Worm (Caenorhabditis elegans): ENCODE results near the gene nspb-8.
A peak's percentile ranks its signal among the peaks of the same experiment; 100 is the strongest.

nspb-8 gene

DNA sequence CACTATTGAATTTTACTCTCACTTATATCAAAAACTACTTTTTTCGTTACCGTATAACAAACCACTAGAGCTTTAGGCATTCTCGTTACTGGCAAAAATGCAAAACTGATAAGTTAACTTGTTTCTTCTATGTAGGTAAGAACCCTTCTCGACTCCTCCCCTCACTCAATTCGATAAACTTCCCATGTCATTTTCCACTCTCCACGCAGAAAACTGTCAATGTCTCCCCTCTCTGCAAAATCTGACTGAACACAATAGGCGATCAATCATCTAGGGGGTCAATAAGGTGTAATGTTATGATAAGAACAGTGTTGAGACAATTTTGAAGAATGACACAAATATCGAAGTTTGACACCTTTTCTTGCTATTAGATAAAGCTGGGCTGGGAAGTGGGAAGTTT, 38.3 kb upstream of the nspb-8 start:
- TF ChIP-seq lin-13 (GFP tag; optimal IDR thresholded peaks at IDR 0.05) (no peak), nhr-12 (tag; optimal IDR thresholded peaks at IDR 0.05) (no peak), nhr-19 (GFP tag; conservative IDR thresholded peaks at IDR 0.05) (no peak), C34B4.2 (tag; optimal IDR thresholded peaks at IDR 0.05) (no peak), hpl-2 (GFP tag; optimal IDR thresholded peaks at IDR 0.05) (no peak), nhr-28 (tag; optimal IDR thresholded peaks at IDR 0.05) (no peak), elt-3 (tag; optimal IDR thresholded peaks at IDR 0.05) (peak in 2 of 6 experiments; percentile 6 to 12), lin-14 (GFP tag; optimal IDR thresholded peaks at IDR 0.05) (no peak), mep-1 (tag; optimal IDR thresholded peaks at IDR 0.05) (no peak), ceh-82 (tag; optimal IDR thresholded peaks at IDR 0.05) (no peak), blmp-1 (tag; optimal IDR thresholded peaks at IDR 0.05) (peak; percentile 11), aly-2 (tag; optimal IDR thresholded peaks at IDR 0.05) (no peak), mef-2 (tag; optimal IDR thresholded peaks at IDR 0.05) (no peak), egl-27 (tag; optimal IDR thresholded peaks at IDR 0.05) (no peak), fkh-8 (tag; optimal IDR thresholded peaks at IDR 0.05) (no peak), efl-1 (optimal IDR thresholded peaks at IDR 0.05) (no peak), efl-1 (GFP tag; optimal IDR thresholded peaks at IDR 0.05 in 1 of 2) (no peak), nhr-85 (tag) (peak; percentile 29), alr-1 (tag; optimal IDR thresholded peaks at IDR 0.05; ENCODE audit: borderline replicate concordance) (no peak), ceh-90 (tag; optimal IDR thresholded peaks at IDR 0.05) (no peak), swsn-7 (tag; optimal IDR thresholded peaks at IDR 0.05) (no peak), mab-9 (GFP tag; IDR thresholded peaks at IDR 0.05) (0 out of 2 replicates have a peak, but pooled peaks have one; percentile 32), C04F5.9 (tag; optimal IDR thresholded peaks at IDR 0.05) (no peak), xbp-1 (tag; optimal IDR thresholded peaks at IDR 0.05) (no peak), zag-1 (tag; optimal IDR thresholded peaks at IDR 0.05) (no peak), ces-1 (GFP tag; optimal IDR thresholded peaks at IDR 0.05) (no peak), nhr-11 (tag; optimal IDR thresholded peaks at IDR 0.05) (no peak), C16A3.4 (tag; optimal IDR thresholded peaks at IDR 0.05) (no peak), nhr-237 (tag; optimal IDR thresholded peaks at IDR 0.05) (no peak), skn-1 (tag; optimal IDR thresholded peaks at IDR 0.05) (no peak), sptf-1 (tag; optimal IDR thresholded peaks at IDR 0.05) (no peak), elt-2 (tag; optimal IDR thresholded peaks at IDR 0.05) (no peak), sup-37 (GFP tag; optimal IDR thresholded peaks at IDR 0.05) (no peak), ceh-63 (GFP tag; optimal IDR thresholded peaks at IDR 0.05) (no peak), lin-35 (GFP tag; optimal IDR thresholded peaks at IDR 0.05) (no peak), vab-15 (tag; optimal IDR thresholded peaks at IDR 0.05) (no peak)

DNA sequence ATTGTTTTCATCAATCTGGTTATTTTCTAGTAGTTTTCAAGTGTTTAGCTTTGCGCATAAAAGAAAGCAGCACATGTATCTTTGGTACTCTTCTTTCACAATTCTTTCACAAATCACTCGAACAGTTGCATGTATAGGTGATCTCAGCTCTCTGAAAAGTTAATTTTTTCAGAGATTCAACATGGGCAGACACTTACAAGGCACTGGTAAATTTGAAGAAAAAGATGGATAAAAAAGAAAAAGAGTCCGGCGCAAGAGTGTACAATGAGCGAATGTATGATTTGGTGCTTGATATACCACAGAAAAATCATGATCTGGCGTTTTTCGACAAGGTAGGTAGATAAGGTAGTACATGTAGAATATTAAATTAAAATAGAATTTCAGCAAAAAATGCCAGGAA, 37.7 kb upstream of the nspb-8 start:
- TF ChIP-seq irx-1 (tag; optimal IDR thresholded peaks at IDR 0.05) (no peak), zip-4 (GFP tag; optimal IDR thresholded peaks at IDR 0.05) (no peak), fkh-4 (tag; optimal IDR thresholded peaks at IDR 0.05; ENCODE audit: borderline replicate concordance) (no peak), nhr-11 (tag; optimal IDR thresholded peaks at IDR 0.05) (no peak), mep-1 (tag; optimal IDR thresholded peaks at IDR 0.05) (no peak), ceh-82 (tag; optimal IDR thresholded peaks at IDR 0.05) (no peak), xbp-1 (tag; optimal IDR thresholded peaks at IDR 0.05) (no peak), aly-2 (tag; optimal IDR thresholded peaks at IDR 0.05) (no peak), nhr-76 (tag; optimal IDR thresholded peaks at IDR 0.05) (no peak), unc-130 (tag; optimal IDR thresholded peaks at IDR 0.05) (no peak), nhr-77 (tag; optimal IDR thresholded peaks at IDR 0.05) (no peak), ces-1 (GFP tag; optimal IDR thresholded peaks at IDR 0.05) (no peak), skn-1 (tag; optimal IDR thresholded peaks at IDR 0.05) (no peak), grh-1 (GFP tag; IDR thresholded peaks at IDR 0.05) (no peak), rnt-1 (tag; optimal IDR thresholded peaks at IDR 0.05) (no peak), vab-15 (tag; optimal IDR thresholded peaks at IDR 0.05) (no peak)
